Fruit fly (Drosophila melanogaster) whole organism, pupa: ENCODE data around the gene CG14439.

Experiments
- CG10348 ChIP-seq: fragments of 200-800 bp; sonication (Bioruptor generic); IDR thresholded peaks from 2 replicates; pipeline ENCODE4 v1.3.6; 2022; ENCODE audit warnings: missing biosample characterization, missing genetic modification characterization
- CG12605 ChIP-seq: fragments of 200-800 bp; sonication (Bioruptor generic); IDR thresholded peaks from 2 replicates; pipeline ENCODE4 v1.3.6; 2022; ENCODE audit warnings: missing biosample characterization, missing genetic modification characterization
- CG15710 ChIP-seq: fragments of 200-800 bp; sonication (Bioruptor generic); optimal IDR thresholded peaks from 2 replicates; lab custom pipeline; 2018; ENCODE audit warnings: missing biosample characterization, mild to moderate bottlenecking, missing genetic modification characterization, moderate library complexity
- CG34367 ChIP-seq: fragments of 200-800 bp; sonication (Bioruptor generic); optimal IDR thresholded peaks from 2 replicates; lab custom pipeline; 2018; ENCODE audit warnings: missing biosample characterization, mild to moderate bottlenecking, missing genetic modification characterization
- CG8159 ChIP-seq: fragments of 200-800 bp; sonication (Bioruptor generic); optimal IDR thresholded peaks from 3 replicates; lab custom pipeline; 2018; ENCODE audit warnings: missing biosample characterization, mild to moderate bottlenecking, missing genetic modification characterization, moderate library complexity
- CG8301 ChIP-seq: fragments of 200-800 bp; sonication (Bioruptor generic); optimal IDR thresholded peaks from 2 replicates; lab custom pipeline; 2018; ENCODE audit warnings: missing biosample characterization, mild to moderate bottlenecking, missing genetic modification characterization
- CG9948 ChIP-seq: fragments of 200-800 bp; sonication (Bioruptor generic); optimal IDR thresholded peaks from 2 replicates; lab custom pipeline; 2018; ENCODE audit warnings: missing biosample characterization, mild to moderate bottlenecking, missing genetic modification characterization, moderate library complexity
- EcR ChIP-seq: fragments of 200-800 bp; sonication (Bioruptor generic); optimal IDR thresholded peaks from 3 replicates; lab custom pipeline; 2019; ENCODE audit warnings: missing biosample characterization, missing genetic modification characterization, mild to moderate bottlenecking, moderate library complexity, missing genetic modification reagents
- Ets98B ChIP-seq: fragments of 200-800 bp; sonication (Bioruptor generic); IDR thresholded peaks from 2 replicates; pipeline ENCODE4 v1.3.6; 2022; ENCODE audit warnings: missing biosample characterization, missing genetic modification characterization
- Pif1B ChIP-seq: fragments of 200-800 bp; sonication (Bioruptor generic); optimal IDR thresholded peaks from 3 replicates; lab custom pipeline; 2016; ENCODE audit warnings: missing biosample characterization, missing genetic modification characterization
- Snoo ChIP-seq: fragments of 200-800 bp; sonication (Bioruptor generic); optimal IDR thresholded peaks from 3 replicates; lab custom pipeline; 2017; ENCODE audit warnings: missing biosample characterization, mild to moderate bottlenecking, missing genetic modification characterization, inconsistent platforms
- fd96Ca ChIP-seq: fragments of 200-800 bp; sonication (Bioruptor generic); IDR thresholded peaks from 3 replicates; pipeline ENCODE4 v1.3.6; 2022; ENCODE audit warnings: missing biosample characterization, missing genetic modification characterization
- gl ChIP-seq: fragments of 200-800 bp; sonication (Bioruptor generic); optimal IDR thresholded peaks from 2 replicates; lab custom pipeline; 2018; ENCODE audit warnings: missing biosample characterization, mild to moderate bottlenecking, missing genetic modification characterization

dm6 chrX:6710665-6711064 lies 36.7 kb upstream of the CG14439 start:
- TF ChIP-seq CG9948 (tag; lab: Kevin White, UChicago) (no peak), gl (tag; lab: Kevin White, UChicago) (no peak), CG34367 (tag; lab: Kevin White, UChicago) (no peak), fd96Ca (GFP tag; lab: Robert Waterston, UW) (no peak), Pif1B (GFP tag; lab: Kevin White, UChicago) (no peak), CG12605 (GFP tag; lab: Robert Waterston, UW) (no peak), CG8301 (tag; lab: Kevin White, UChicago) (no peak), EcR (GFP tag; lab: Kevin White, UChicago) (no peak), CG8159 (tag; lab: Kevin White, UChicago) (no peak), CG15710 (tag; lab: Kevin White, UChicago) (no peak), Snoo (tag; lab: Kevin White, UChicago) (no peak), CG10348 (GFP tag; lab: Robert Waterston, UW) (no peak), Ets98B (no peak)
